7 worm cellular contexts compared by ENCODE assay signal in genomic region chrX:8083919-8084318, ce11.
A peak's percentile ranks its signal among the peaks of the same experiment; 100 is the strongest.
TF ChIP-seq lines count a peak whose summit lies in the region.

TSS of gene K07E3.4 (minus strand) at chrX:8084018.

TF ChIP-seq in whole organism, L1 larva, 84 proteins besides CTCF, POLR2A, EP300 and RAD21 (continues in another document):
- TF ChIP-seq irx-1 (tag; optimal IDR thresholded peaks at IDR 0.05; lab: Kevin White, UChicago) (peak; percentile 38), rnt-1 (tag; optimal IDR thresholded peaks at IDR 0.05; lab: Kevin White, UChicago) (peak; percentile 19), lin-15B (tag; optimal IDR thresholded peaks at IDR 0.05; lab: Kevin White, UChicago) (no peak), unc-130 (tag; optimal IDR thresholded peaks at IDR 0.05; lab: Kevin White, UChicago) (peak; percentile 81), Y116A8C.19 (tag; optimal IDR thresholded peaks at IDR 0.05; lab: Kevin White, UChicago; ENCODE audit: borderline replicate concordance) (no peak), C16A3.4 (tag; optimal IDR thresholded peaks at IDR 0.05; lab: Kevin White, UChicago) (peak; percentile 24), tlp-1 (tag; optimal IDR thresholded peaks at IDR 0.05; lab: Kevin White, UChicago) (no peak), mdl-1 (tag; optimal IDR thresholded peaks at IDR 0.05; lab: Kevin White, UChicago) (peak in 1 of 2 experiments; percentile 94), isw-1 (GFP tag; IDR thresholded peaks at IDR 0.05; lab: Robert Waterston, UW) (no peak), swsn-7 (tag; optimal IDR thresholded peaks at IDR 0.05; lab: Kevin White, UChicago) (peak; percentile 38), snu-23 (GFP tag; optimal IDR thresholded peaks at IDR 0.05; lab: Kevin White, UChicago) (peak; percentile 82), fkh-8 (tag; optimal IDR thresholded peaks at IDR 0.05; lab: Kevin White, UChicago) (peak; percentile 12), lin-13 (GFP tag; optimal IDR thresholded peaks at IDR 0.05; lab: Kevin White, UChicago) (peak; percentile 37)

TF ChIP-seq in whole organism, L2 larva, 48 proteins besides CTCF, POLR2A, EP300 and RAD21 (continues in another document):
- TF ChIP-seq nhr-10 (tag; optimal IDR thresholded peaks at IDR 0.05; lab: Kevin White, UChicago), result no peak
- TF ChIP-seq crh-2 (tag; optimal IDR thresholded peaks at IDR 0.05; lab: Kevin White, UChicago), result peak; percentile 75
- peak; percentile 65 for TF ChIP-seq gmeb-1 (tag; optimal IDR thresholded peaks at IDR 0.05; lab: Kevin White, UChicago)
- peak; percentile 13 for TF ChIP-seq C34F6.9 (tag; optimal IDR thresholded peaks at IDR 0.05; lab: Kevin White, UChicago)
- TF ChIP-seq nhr-6 (tag; optimal IDR thresholded peaks at IDR 0.05; lab: Kevin White, UChicago), result peak; percentile 55
- TF ChIP-seq nhr-25 (tag; optimal IDR thresholded peaks at IDR 0.05; lab: Kevin White, UChicago), result peak; percentile 90
- TF ChIP-seq unc-39 (tag; optimal IDR thresholded peaks at IDR 0.05; lab: Kevin White, UChicago), result no peak
- peak; percentile 92 for TF ChIP-seq sma-3 (GFP tag; optimal IDR thresholded peaks at IDR 0.05; lab: Kevin White, UChicago)
- TF ChIP-seq elt-3 (tag; optimal IDR thresholded peaks at IDR 0.05; lab: Kevin White, UChicago), result no peak
- peak; percentile 75 for TF ChIP-seq fos-1 (tag; optimal IDR thresholded peaks at IDR 0.05; lab: Kevin White, UChicago)
- peak; percentile 70 for TF ChIP-seq nhr-129 (tag; optimal IDR thresholded peaks at IDR 0.05; lab: Kevin White, UChicago)
- TF ChIP-seq blmp-1 (tag; optimal IDR thresholded peaks at IDR 0.05; lab: Kevin White, UChicago; ENCODE audit: insufficient read depth), result peak; percentile 78
- peak; percentile 12 for TF ChIP-seq Y55F3AM.14 (GFP tag; optimal IDR thresholded peaks at IDR 0.05; lab: Kevin White, UChicago)

TF ChIP-seq in whole organism, L3 larva, 47 proteins besides CTCF, POLR2A, EP300 and RAD21 (continues in another document):
- TF ChIP-seq mdl-1 (tag; optimal IDR thresholded peaks at IDR 0.05; lab: Kevin White, UChicago) (peak; percentile 88), eor-1 (tag; optimal IDR thresholded peaks at IDR 0.05; lab: Kevin White, UChicago) (no peak), zag-1 (tag; optimal IDR thresholded peaks at IDR 0.05; lab: Kevin White, UChicago) (no peak), skn-1 (tag; optimal IDR thresholded peaks at IDR 0.05; lab: Kevin White, UChicago) (no peak), nhr-77 (tag; optimal IDR thresholded peaks at IDR 0.05; lab: Kevin White, UChicago) (no peak), mml-1 (tag; optimal IDR thresholded peaks at IDR 0.05; lab: Kevin White, UChicago) (no peak), snpc-4 (tag; optimal IDR thresholded peaks at IDR 0.05; lab: Kevin White, UChicago) (peak; percentile 12), daf-12 (tag; optimal IDR thresholded peaks at IDR 0.05; lab: Kevin White, UChicago) (no peak), tbx-2 (tag; optimal IDR thresholded peaks at IDR 0.05; lab: Kevin White, UChicago) (no peak), ceh-28 (tag; optimal IDR thresholded peaks at IDR 0.05; lab: Kevin White, UChicago) (peak; percentile 77), nhr-25 (tag; optimal IDR thresholded peaks at IDR 0.05; lab: Kevin White, UChicago) (peak; percentile 82), nhr-67 (tag; optimal IDR thresholded peaks at IDR 0.05; lab: Kevin White, UChicago) (no peak), ceh-9 (tag; optimal IDR thresholded peaks at IDR 0.05; lab: Kevin White, UChicago) (no peak), R02D3.7 (tag; optimal IDR thresholded peaks at IDR 0.05; lab: Kevin White, UChicago) (no peak)

TF ChIP-seq in whole organism, L4 larva, 104 proteins besides CTCF, POLR2A, EP300 and RAD21 (continues in another document):
- no peak for TF ChIP-seq daf-12 (tag; optimal IDR thresholded peaks at IDR 0.05; lab: Kevin White, UChicago)
- peak; percentile 6 for TF ChIP-seq nhr-11 (tag; optimal IDR thresholded peaks at IDR 0.05; lab: Kevin White, UChicago)
- peak; percentile 5; the same call in 1 of the 2 replicates for TF ChIP-seq php-3 (GFP tag; IDR thresholded peaks at IDR 0.05; lab: Robert Waterston, UW)
- TF ChIP-seq lir-3 (tag; optimal IDR thresholded peaks at IDR 0.05; lab: Kevin White, UChicago), result no peak
- TF ChIP-seq nhr-48 (tag; optimal IDR thresholded peaks at IDR 0.05; lab: Kevin White, UChicago), result peak; percentile 48
- peak in 1 of 2 experiments; percentile 46 for TF ChIP-seq lsy-2 (tag; optimal IDR thresholded peaks at IDR 0.05; lab: Kevin White, UChicago)
- no peak for TF ChIP-seq dmd-9 (GFP tag; IDR thresholded peaks at IDR 0.05; lab: Robert Waterston, UW)
- peak; percentile 5 for TF ChIP-seq ama-1 (optimal IDR thresholded peaks at IDR 0.05; lab: Kevin White, UChicago)
- TF ChIP-seq F49E8.2 (tag; optimal IDR thresholded peaks at IDR 0.05; lab: Kevin White, UChicago; ENCODE audit: borderline replicate concordance), result no peak
- TF ChIP-seq egl-27 (tag; optimal IDR thresholded peaks at IDR 0.05; lab: Kevin White, UChicago), result no peak
- no peak for TF ChIP-seq hmg-1.1 (GFP tag; IDR thresholded peaks at IDR 0.05; lab: Robert Waterston, UW)
- peak; percentile 27 for TF ChIP-seq nhr-102 (tag; optimal IDR thresholded peaks at IDR 0.05; lab: Kevin White, UChicago)
- no peak for TF ChIP-seq Y105C5A.15 (GFP tag; IDR thresholded peaks at IDR 0.05; lab: Robert Waterston, UW)
- no peak for TF ChIP-seq zag-1 (tag; optimal IDR thresholded peaks at IDR 0.05; lab: Kevin White, UChicago)

TF ChIP-seq in whole organism, late embryonic, 69 proteins besides CTCF, POLR2A, EP300 and RAD21:
- TF ChIP-seq elt-2 (tag; optimal IDR thresholded peaks at IDR 0.05; lab: Kevin White, UChicago) (peak; percentile 22), ceh-30 (tag; optimal IDR thresholded peaks at IDR 0.05; lab: Kevin White, UChicago) (no peak), hlh-30 (tag; optimal IDR thresholded peaks at IDR 0.05; lab: Kevin White, UChicago; ENCODE audit: insufficient read depth) (peak; percentile 13)

TF ChIP-seq in whole organism, mixed stage, embryonic, 35 proteins besides CTCF, POLR2A, EP300 and RAD21:
- TF ChIP-seq unc-39 (tag; optimal IDR thresholded peaks at IDR 0.05; lab: Kevin White, UChicago) (no peak), tbx-8 (GFP tag; optimal IDR thresholded peaks at IDR 0.05; lab: Kevin White, UChicago) (no peak), elt-1 (tag; optimal IDR thresholded peaks at IDR 0.05; lab: Kevin White, UChicago; ENCODE audit: borderline replicate concordance, insufficient read depth) (peak; percentile 9)
TF ChIP-seq in whole organism, mixed stage, embryonic: peak in this region for 1.

TF ChIP-seq in whole organism, young adult, 124 proteins besides CTCF, POLR2A, EP300 and RAD21 (continues in another document):
- no peak for TF ChIP-seq mes-4 (tag; optimal IDR thresholded peaks at IDR 0.05; lab: Kevin White, UChicago)
- no peak for TF ChIP-seq Y53F4B.3 (GFP tag; IDR thresholded peaks at IDR 0.05; lab: Robert Waterston, UW)
- TF ChIP-seq Y56A3A.18 (GFP tag; IDR thresholded peaks at IDR 0.05; lab: Robert Waterston, UW), result no peak
- peak; percentile 33 for TF ChIP-seq nhr-90 (tag; optimal IDR thresholded peaks at IDR 0.05; lab: Kevin White, UChicago)
- TF ChIP-seq chd-7 (tag; optimal IDR thresholded peaks at IDR 0.05; lab: Kevin White, UChicago), result peak; percentile 62
- peak; percentile 63; the same call in 1 of the 2 replicates for TF ChIP-seq dox-1 (GFP tag; IDR thresholded peaks at IDR 0.05; lab: Robert Waterston, UW)
- TF ChIP-seq somi-1 (GFP tag; optimal IDR thresholded peaks at IDR 0.05; lab: Kevin White, UChicago), result no peak
- TF ChIP-seq Y53G8AR.9 (GFP tag; conservative IDR thresholded peaks at IDR 0.05; lab: Robert Waterston, UW), result 0 out of 2 replicates have a peak, but pooled peaks have one; percentile 23
- TF ChIP-seq pbrm-1 (GFP tag; IDR thresholded peaks at IDR 0.05; lab: Robert Waterston, UW), result no peak
- no peak for TF ChIP-seq unc-62 (GFP tag; optimal IDR thresholded peaks at IDR 0.05; lab: Kevin White, UChicago)
- no peak for TF ChIP-seq sea-2 (GFP tag; IDR thresholded peaks at IDR 0.05; lab: Robert Waterston, UW)
- no peak for TF ChIP-seq snpc-1.1 (tag; optimal IDR thresholded peaks at IDR 0.05; lab: Kevin White, UChicago; ENCODE audit: insufficient read depth)
- TF ChIP-seq ceh-100 (GFP tag; IDR thresholded peaks at IDR 0.05; lab: Robert Waterston, UW), result no peak
- TF ChIP-seq D2030.7 (GFP tag; IDR thresholded peaks at IDR 0.05; lab: Robert Waterston, UW), result no peak
- no peak for TF ChIP-seq F57A8.1 (GFP tag; optimal IDR thresholded peaks at IDR 0.05; lab: Kevin White, UChicago)
- no peak for TF ChIP-seq F39B2.1 (GFP tag; IDR thresholded peaks at IDR 0.05; lab: Robert Waterston, UW)
- no peak for TF ChIP-seq ceh-79 (tag; optimal IDR thresholded peaks at IDR 0.05; lab: Kevin White, UChicago)
- TF ChIP-seq ztf-6 (GFP tag; IDR thresholded peaks at IDR 0.05; lab: Robert Waterston, UW), result no peak
- TF ChIP-seq T07F8.4 (tag; optimal IDR thresholded peaks at IDR 0.05; lab: Kevin White, UChicago), result no peak
- no peak for TF ChIP-seq xnd-1 (tag; optimal IDR thresholded peaks at IDR 0.05; lab: Kevin White, UChicago)
- TF ChIP-seq hmg-1.2 (GFP tag; IDR thresholded peaks at IDR 0.05; lab: Robert Waterston, UW), result peak; percentile 55; the same call in 1 of the 2 replicates
- no peak for TF ChIP-seq aptf-3 (GFP tag; IDR thresholded peaks at IDR 0.05; lab: Robert Waterston, UW)
- TF ChIP-seq ztf-22 (GFP tag; optimal IDR thresholded peaks at IDR 0.05; lab: Kevin White, UChicago), result peak; percentile 77
- TF ChIP-seq lin-26 (GFP tag; IDR thresholded peaks at IDR 0.05; lab: Robert Waterston, UW), result peak; percentile 68; the same call in 1 of the 2 replicates
- TF ChIP-seq ccch-3 (GFP tag; optimal IDR thresholded peaks at IDR 0.05; lab: Kevin White, UChicago), result no peak
- no peak for TF ChIP-seq ztf-25 (GFP tag; IDR thresholded peaks at IDR 0.05; lab: Robert Waterston, UW)
- no peak for TF ChIP-seq B0019.2 (GFP tag; conservative IDR thresholded peaks at IDR 0.05; lab: Robert Waterston, UW)
- no peak for TF ChIP-seq efl-1 (GFP tag; optimal IDR thresholded peaks at IDR 0.05; lab: Kevin White, UChicago)
- peak in 1 of 2 experiments; percentile 20 for TF ChIP-seq let-607 (tag; optimal IDR thresholded peaks at IDR 0.05; lab: Kevin White, UChicago)
- no peak for TF ChIP-seq ztf-3 (GFP tag; optimal IDR thresholded peaks at IDR 0.05; lab: Kevin White, UChicago)
- TF ChIP-seq C06A6.2 (GFP tag; conservative IDR thresholded peaks at IDR 0.05; lab: Robert Waterston, UW), result peak; percentile 48; the same call in 1 of the 2 replicates
- no peak for TF ChIP-seq lsy-27 (tag; optimal IDR thresholded peaks at IDR 0.05; lab: Kevin White, UChicago; ENCODE audit: borderline replicate concordance, insufficient read depth)
- TF ChIP-seq let-526 (GFP tag; IDR thresholded peaks at IDR 0.05; lab: Robert Waterston, UW), result no peak
- peak; percentile 54 for TF ChIP-seq atf-7 (tag; optimal IDR thresholded peaks at IDR 0.05; lab: Kevin White, UChicago)
- no peak for TF ChIP-seq Y79H2A.3 (GFP tag; conservative IDR thresholded peaks at IDR 0.05; lab: Robert Waterston, UW)
- TF ChIP-seq die-1 (tag; optimal IDR thresholded peaks at IDR 0.05; lab: Kevin White, UChicago), result no peak
- TF ChIP-seq madf-6 (GFP tag; IDR thresholded peaks at IDR 0.05; lab: Robert Waterston, UW), result no peak
